Worm (Caenorhabditis elegans) whole organism, young adult: ENCODE measurements around the gene K08E4.8.

Source experiments
- B0261.1 ChIP-seq: sonication (generic microtip); optimal IDR thresholded peaks from 2 replicates; lab custom pipeline; 2016; ENCODE audit warnings: mild to moderate bottlenecking, missing genetic modification characterization, moderate library complexity, missing compliant biosample characterization
- Y79H2A.3 ChIP-seq: fragments of 200-800 bp; sonication (Bioruptor generic); conservative IDR thresholded peaks from 2 replicates; pipeline ENCODE4 v1.3.6; 2022; ENCODE audit warnings: missing genetic modification reagents, missing genetic modification characterization, missing compliant biosample characterization
- ZK185.1 ChIP-seq: sonication (generic microtip); optimal IDR thresholded peaks from 2 replicates; lab custom pipeline; 2016; ENCODE audit warnings: mild to moderate bottlenecking, missing genetic modification characterization, missing compliant biosample characterization; ENCODE audit not compliant: poor library complexity, severe bottlenecking
- athp-1 ChIP-seq: sonication (generic microtip); optimal IDR thresholded peaks from 2 replicates; lab custom pipeline; 2017; ENCODE audit warnings: mild to moderate bottlenecking, missing genetic modification characterization, missing compliant biosample characterization
- dpff-1 ChIP-seq: sonication (generic microtip); optimal IDR thresholded peaks from 2 replicates; lab custom pipeline; 2017; ENCODE audit warnings: mild to moderate bottlenecking, missing genetic modification characterization, missing compliant biosample characterization
- mes-4 ChIP-seq: sonication (generic microtip); optimal IDR thresholded peaks from 2 replicates; lab custom pipeline; 2016; ENCODE audit warnings: missing genotype, missing genetic modification characterization, missing compliant biosample characterization
- nfya-1 ChIP-seq: sonication (generic microtip); optimal IDR thresholded peaks from 2 replicates; lab custom pipeline; 2017; ENCODE audit warnings: antibody characterized with exemption, missing compliant biosample characterization, missing genetic modification characterization, borderline replicate concordance; ENCODE audit not compliant: insufficient read depth
- snpc-1.1 ChIP-seq: sonication (generic microtip); optimal IDR thresholded peaks from 2 replicates; lab custom pipeline; 2017; ENCODE audit warnings: missing genetic modification characterization, mild to moderate bottlenecking, missing compliant biosample characterization, antibody characterized with exemption, moderate library complexity, missing genotype, missing genetic modification reagents; ENCODE audit not compliant: insufficient read depth
- unc-130 ChIP-seq: sonication (generic microtip); optimal IDR thresholded peaks from 2 replicates; lab custom pipeline; 2016; ENCODE audit warnings: missing genetic modification reagents, missing genetic modification characterization, missing compliant biosample characterization
- unc-62 ChIP-seq: fragments of 150-350 bp; optimal IDR thresholded peaks from 2 replicates; lab custom pipeline; 2014; ENCODE audit warnings: missing biosample characterization, missing genetic modification reagents, missing genetic modification characterization
- xnd-1 ChIP-seq: sonication (generic microtip); optimal IDR thresholded peaks from 2 replicates; lab custom pipeline; 2016; ENCODE audit warnings: missing genotype, missing genetic modification reagents, missing genetic modification characterization, missing compliant biosample characterization

ce11 chrIV:12078907-12079523, 17.9 kb upstream of the K08E4.8 start, which contains the start of gene lex-1:
- no peak for TF ChIP-seq unc-62
- no peak for TF ChIP-seq unc-130 (GFP tag; lab: Kevin White, UChicago)
- no peak for TF ChIP-seq mes-4 (tag; lab: Kevin White, UChicago)
- no peak for TF ChIP-seq dpff-1 (tag; lab: Kevin White, UChicago)
- TF ChIP-seq nfya-1, result no peak
- TF ChIP-seq ZK185.1 (tag; lab: Kevin White, UChicago), result no peak
- TF ChIP-seq xnd-1, result no peak
- TF ChIP-seq Y79H2A.3, result no peak
- no peak for TF ChIP-seq athp-1 (tag; lab: Kevin White, UChicago)
- no peak for TF ChIP-seq snpc-1.1
- no peak for TF ChIP-seq B0261.1 (tag; lab: Kevin White, UChicago)
